Fruit fly (Drosophila melanogaster): Measurements from ENCODE around the gene CG6985.

dm6 chr3R:22719607-22719949 is 21.4 kb upstream of the CG6985 start:
- no peak for TF ChIP-seq psq (optimal IDR thresholded peaks at IDR 0.05)
- no peak for TF ChIP-seq pan (optimal IDR thresholded peaks at IDR 0.05)
- no peak for TF ChIP-seq CG8478 (optimal IDR thresholded peaks at IDR 0.05)
- TF ChIP-seq EcR (GFP tag; optimal IDR thresholded peaks at IDR 0.05) = no peak
- no peak for TF ChIP-seq usp (GFP tag; optimal IDR thresholded peaks at IDR 0.05)
- TF ChIP-seq Dll (optimal IDR thresholded peaks at IDR 0.05) = no peak
